Worm (Caenorhabditis elegans) whole organism, L2 larva: ENCODE measurements around the gene dnbp-1.

Experiments used
- C34F6.9 ChIP-seq: fragments of 150-350 bp; optimal IDR thresholded peaks from 2 replicates; lab custom pipeline; 2014; ENCODE audit warnings: missing biosample characterization, missing genetic modification characterization
- F13H6.1 ChIP-seq: sonication (generic microtip); optimal IDR thresholded peaks from 2 replicates; lab custom pipeline; 2016; ENCODE audit warnings: missing genetic modification characterization, missing compliant biosample characterization
- R02D3.7 ChIP-seq: fragments of 150-350 bp; optimal IDR thresholded peaks from 2 replicates; lab custom pipeline; 2014; ENCODE audit warnings: missing biosample characterization, missing genetic modification characterization
- Y55F3AM.14 ChIP-seq: fragments of 200-800 bp; sonication (Bioruptor generic); optimal IDR thresholded peaks from 2 replicates; lab custom pipeline; 2018; ENCODE audit warnings: mild to moderate bottlenecking, missing genetic modification characterization, missing compliant biosample characterization
- ZK546.5 ChIP-seq: sonication (generic microtip); optimal IDR thresholded peaks from 2 replicates; lab custom pipeline; 2017; ENCODE audit warnings: missing biosample characterization, missing genetic modification characterization
- aly-2 ChIP-seq: fragments of 150-350 bp; optimal IDR thresholded peaks from 2 replicates; lab custom pipeline; 2014; ENCODE audit warnings: missing biosample characterization, missing genetic modification characterization
- ama-1 ChIP-seq: fragments of 150-350 bp; optimal IDR thresholded peaks from 2 replicates; lab custom pipeline; 2018; ENCODE audit warnings: inconsistent platforms
- blmp-1 ChIP-seq: sonication (generic microtip); optimal IDR thresholded peaks from 2 replicates; lab custom pipeline; 2017; ENCODE audit warnings: missing genetic modification characterization, mild to moderate bottlenecking, missing compliant biosample characterization, antibody characterized with exemption, moderate library complexity; ENCODE audit not compliant: insufficient read depth
- ceh-16 ChIP-seq: fragments of 150-350 bp; optimal IDR thresholded peaks from 2 replicates; lab custom pipeline; 2014; ENCODE audit warnings: missing biosample characterization, missing genetic modification characterization
- ceh-82 ChIP-seq: fragments of 150-350 bp; optimal IDR thresholded peaks from 2 replicates; lab custom pipeline; 2014; ENCODE audit warnings: missing biosample characterization, missing genetic modification characterization
- crh-2 ChIP-seq: sonication (generic microtip); optimal IDR thresholded peaks from 2 replicates; lab custom pipeline; 2017; ENCODE audit warnings: missing biosample characterization, missing genetic modification characterization
- dmd-4 ChIP-seq: sonication (generic microtip); optimal IDR thresholded peaks from 2 replicates; lab custom pipeline; 2017; ENCODE audit warnings: missing biosample characterization, missing genetic modification characterization
- egl-27 ChIP-seq: sonication (generic microtip); optimal IDR thresholded peaks from 3 replicates; lab custom pipeline; 2017; ENCODE audit warnings: missing biosample characterization, missing genetic modification reagents, missing genetic modification characterization
- elt-1 ChIP-seq: fragments of 150-350 bp; optimal IDR thresholded peaks from 2 replicates; lab custom pipeline; 2014; ENCODE audit warnings: missing biosample characterization, missing genetic modification characterization
- elt-3 ChIP-seq: sonication (generic microtip); optimal IDR thresholded peaks from 2 replicates; lab custom pipeline; 2017; ENCODE audit warnings: missing biosample characterization, missing genetic modification characterization
- fos-1 ChIP-seq: fragments of 150-350 bp; optimal IDR thresholded peaks from 2 replicates; lab custom pipeline; 2014; ENCODE audit warnings: missing biosample characterization, missing genetic modification characterization
- gmeb-1 ChIP-seq: fragments of 150-350 bp; optimal IDR thresholded peaks from 2 replicates; lab custom pipeline; 2014; ENCODE audit warnings: missing biosample characterization, missing genetic modification characterization
- lin-13 ChIP-seq: fragments of 150-350 bp; optimal IDR thresholded peaks from 2 replicates; lab custom pipeline; 2014; ENCODE audit warnings: missing biosample characterization, missing genetic modification reagents, missing genetic modification characterization
- lin-39 ChIP-seq: fragments of 150-350 bp; optimal IDR thresholded peaks from 2 replicates; lab custom pipeline; 2014; ENCODE audit warnings: missing biosample characterization, missing genetic modification reagents, missing genetic modification characterization
- lsy-2 ChIP-seq, 2 experiments: fragments of 150-350 bp in 1 of 2; sonication (generic microtip) in 1 of 2; optimal IDR thresholded peaks; 2 replicates each; lab custom pipeline; 2014 to 2017; ENCODE audit warnings: missing biosample characterization in 2 of 2, missing genetic modification characterization in 2 of 2
- mab-5 ChIP-seq: fragments of 150-350 bp; optimal IDR thresholded peaks from 2 replicates; lab custom pipeline; 2014; ENCODE audit warnings: missing biosample characterization, missing genetic modification characterization
- mbf-1 ChIP-seq: sonication (generic microtip); optimal IDR thresholded peaks from 2 replicates; lab custom pipeline; 2017; ENCODE audit warnings: missing biosample characterization, missing genetic modification characterization
- mdl-1 ChIP-seq, 2 experiments: fragments of 150-350 bp in 1 of 2; sonication (generic microtip) in 1 of 2; optimal IDR thresholded peaks; 2 replicates each; lab custom pipeline; 2017; ENCODE audit warnings: missing biosample characterization in 2 of 2, missing genetic modification characterization in 2 of 2
- nhr-10 ChIP-seq: sonication (generic microtip); optimal IDR thresholded peaks from 2 replicates; lab custom pipeline; 2017; ENCODE audit warnings: missing biosample characterization, missing genetic modification characterization
- nhr-11 ChIP-seq: fragments of 150-350 bp; optimal IDR thresholded peaks from 2 replicates; lab custom pipeline; 2014; ENCODE audit warnings: missing biosample characterization, missing genetic modification characterization
- nhr-12 ChIP-seq: fragments of 150-350 bp; optimal IDR thresholded peaks from 2 replicates; lab custom pipeline; 2014; ENCODE audit warnings: missing biosample characterization, missing genetic modification characterization
- nhr-129 ChIP-seq: fragments of 150-350 bp; optimal IDR thresholded peaks from 2 replicates; lab custom pipeline; 2014; ENCODE audit warnings: missing biosample characterization, missing genetic modification characterization
- nhr-21 ChIP-seq: fragments of 150-350 bp; optimal IDR thresholded peaks from 2 replicates; lab custom pipeline; 2014; ENCODE audit warnings: missing biosample characterization, missing genetic modification characterization
- nhr-23 ChIP-seq: fragments of 150-350 bp; optimal IDR thresholded peaks from 2 replicates; lab custom pipeline; 2014; ENCODE audit warnings: missing biosample characterization, missing genetic modification reagents, missing genetic modification characterization
- nhr-237 ChIP-seq: fragments of 150-350 bp; optimal IDR thresholded peaks from 2 replicates; lab custom pipeline; 2014; ENCODE audit warnings: missing biosample characterization, missing genetic modification characterization
- nhr-25 ChIP-seq: fragments of 150-350 bp; sonication (generic microtip); optimal IDR thresholded peaks from 3 replicates; lab custom pipeline; 2014; ENCODE audit warnings: missing biosample characterization, missing genetic modification characterization
- nhr-6 ChIP-seq: fragments of 150-350 bp; optimal IDR thresholded peaks from 2 replicates; lab custom pipeline; 2014; ENCODE audit warnings: missing biosample characterization, missing genetic modification characterization
- nhr-77 ChIP-seq: fragments of 150-350 bp; optimal IDR thresholded peaks from 2 replicates; lab custom pipeline; 2014; ENCODE audit warnings: missing biosample characterization, missing genetic modification characterization
- sem-4 ChIP-seq: fragments of 150-350 bp; optimal IDR thresholded peaks from 2 replicates; lab custom pipeline; 2014; ENCODE audit warnings: missing biosample characterization, missing genetic modification reagents, missing genetic modification characterization
- skn-1 ChIP-seq: sonication (generic microtip); optimal IDR thresholded peaks from 2 replicates; lab custom pipeline; 2017; ENCODE audit warnings: missing biosample characterization, missing genetic modification characterization
- sma-3 ChIP-seq: sonication (generic microtip); optimal IDR thresholded peaks from 2 replicates; lab custom pipeline; 2016; ENCODE audit warnings: missing genetic modification reagents, missing genetic modification characterization, missing compliant biosample characterization
- sma-9 ChIP-seq, 2 experiments: fragments of 150-350 bp in 1 of 2; sonication (generic microtip) in 1 of 2; optimal IDR thresholded peaks; 2 replicates each; lab custom pipeline; 2014 to 2016; ENCODE audit warnings: missing genetic modification characterization in 2 of 2, mild to moderate bottlenecking in 1 of 2, missing biosample characterization in 1 of 2, missing compliant biosample characterization in 1 of 2, missing genetic modification reagents in 1 of 2, moderate library complexity in 1 of 2
- unc-39 ChIP-seq: fragments of 150-350 bp; optimal IDR thresholded peaks from 2 replicates; lab custom pipeline; 2014; ENCODE audit warnings: missing biosample characterization, missing genetic modification characterization
- unc-55 ChIP-seq: fragments of 150-350 bp; sonication (generic microtip); optimal IDR thresholded peaks from 3 replicates; lab custom pipeline; 2014; ENCODE audit warnings: missing biosample characterization, missing genetic modification reagents, missing genetic modification characterization
- unc-62 ChIP-seq: fragments of 150-350 bp; optimal IDR thresholded peaks from 2 replicates; lab custom pipeline; 2014; ENCODE audit warnings: missing biosample characterization, missing genetic modification reagents, missing genetic modification characterization
- ztf-1 ChIP-seq: fragments of 200-800 bp; sonication (Bioruptor generic); conservative IDR thresholded peaks from 2 replicates; pipeline ENCODE4 v1.3.6; 2022; ENCODE audit warnings: missing genetic modification characterization, missing compliant biosample characterization
- ztf-11 ChIP-seq: sonication (generic microtip); optimal IDR thresholded peaks from 2 replicates; lab custom pipeline; 2017; ENCODE audit warnings: missing biosample characterization, missing genetic modification characterization
- ztf-4 ChIP-seq: fragments of 150-350 bp; optimal IDR thresholded peaks from 2 replicates; lab custom pipeline; 2014; ENCODE audit warnings: missing biosample characterization, missing genetic modification characterization

Gene dnbp-1

ce11 chrIV:13934086-13934485 is 45.6 kb downstream of the dnbp-1 start, which contains the start of gene Y37A1A.4:
Gene Y37A1A.4, plus strand, starts transcription at chrIV:13934386.
- no peak for TF ChIP-seq crh-2 (tag; lab: Kevin White, UChicago)
- no peak for TF ChIP-seq nhr-12
- no peak for TF ChIP-seq sma-3 (GFP tag; lab: Kevin White, UChicago)
- no peak for TF ChIP-seq sem-4 (tag; lab: Kevin White, UChicago)
- TF ChIP-seq nhr-11 (tag; lab: Kevin White, UChicago): no peak
- TF ChIP-seq F13H6.1 (tag; lab: Kevin White, UChicago): no peak
- no peak for TF ChIP-seq nhr-237 (tag; lab: Kevin White, UChicago)
- no peak for TF ChIP-seq unc-55
- TF ChIP-seq fos-1: no peak
- no peak for TF ChIP-seq ztf-11 (tag; lab: Kevin White, UChicago)
- TF ChIP-seq nhr-6 (tag; lab: Kevin White, UChicago): no peak
- TF ChIP-seq C34F6.9: no peak
- TF ChIP-seq mbf-1: no peak
- no peak for TF ChIP-seq lin-13 (GFP tag; lab: Kevin White, UChicago)
- no peak for TF ChIP-seq R02D3.7
- TF ChIP-seq, all 48 proteins: peak for 0

- TF ChIP-seq ZK546.5: no peak
- TF ChIP-seq elt-1: no peak
- no peak for TF ChIP-seq lin-39 (tag; lab: Kevin White, UChicago)
- TF ChIP-seq fos-1: no peak
- no peak for TF ChIP-seq ceh-82 (tag; lab: Kevin White, UChicago)
- TF ChIP-seq lsy-2 (tag; optimal IDR thresholded peaks at IDR 0.05; lab: Kevin White, UChicago): no peak
- no peak for TF ChIP-seq egl-27 (tag; lab: Kevin White, UChicago)
- no peak for TF ChIP-seq Y55F3AM.14
- TF ChIP-seq unc-62 (GFP tag; lab: Kevin White, UChicago): no peak
- no peak for TF ChIP-seq mdl-1 (tag; optimal IDR thresholded peaks at IDR 0.05; lab: Kevin White, UChicago)
- no peak for TF ChIP-seq nhr-11 (tag; lab: Kevin White, UChicago)
- TF ChIP-seq aly-2 (tag; lab: Kevin White, UChicago): no peak
- TF ChIP-seq ztf-1: no peak
- no peak for TF ChIP-seq F13H6.1 (tag; lab: Kevin White, UChicago)
Observed at ce11 chrIV:13927641-13928040, 52.0 kb downstream of the dnbp-1 start.

ce11 chrIV:13919207-13919759 is 60.4 kb downstream of the dnbp-1 start:
- TF ChIP-seq dmd-4: no peak
- TF ChIP-seq fos-1: peak; percentile 100
- TF ChIP-seq crh-2 (tag; lab: Kevin White, UChicago): peak; percentile 95
- TF ChIP-seq nhr-23 (tag; lab: Kevin White, UChicago): no peak
- peak; percentile 82 for TF ChIP-seq nhr-129 (tag; lab: Kevin White, UChicago)
- TF ChIP-seq nhr-11 (tag; lab: Kevin White, UChicago): no peak
- no peak for TF ChIP-seq nhr-12
- peak; percentile 85 for TF ChIP-seq F13H6.1 (tag; lab: Kevin White, UChicago)
- TF ChIP-seq unc-55: no peak
- peak; percentile 59 for TF ChIP-seq Y55F3AM.14
- no peak for TF ChIP-seq mab-5
- no peak for TF ChIP-seq sem-4 (tag; lab: Kevin White, UChicago)
- no peak for TF ChIP-seq ceh-82 (tag; lab: Kevin White, UChicago)
- TF ChIP-seq sma-3 (GFP tag; lab: Kevin White, UChicago): peak; percentile 93
- TF ChIP-seq elt-1: no peak
- no peak for TF ChIP-seq ztf-4 (tag; lab: Kevin White, UChicago)
- no peak for TF ChIP-seq lin-13 (GFP tag; lab: Kevin White, UChicago)
- TF ChIP-seq nhr-21 (tag; lab: Kevin White, UChicago): peak; percentile 88
- TF ChIP-seq unc-62 (GFP tag; lab: Kevin White, UChicago): no peak
- no peak for TF ChIP-seq ama-1 (lab: Kevin White, UChicago)
- peak; percentile 26 to 93 for TF ChIP-seq lsy-2 (tag; optimal IDR thresholded peaks at IDR 0.05; lab: Kevin White, UChicago)
- no peak for TF ChIP-seq unc-39 (tag; lab: Kevin White, UChicago)
- peak; percentile 99 for TF ChIP-seq sma-9 (GFP tag; optimal IDR thresholded peaks at IDR 0.05; lab: Kevin White, UChicago)
- no peak for TF ChIP-seq sma-9 (tag; optimal IDR thresholded peaks at IDR 0.05; lab: Kevin White, UChicago)
- TF ChIP-seq nhr-25 (tag; lab: Kevin White, UChicago): peak; percentile 86
- TF ChIP-seq gmeb-1: peak; percentile 79
- TF ChIP-seq elt-3 (tag; lab: Kevin White, UChicago): peak; percentile 73
- no peak for TF ChIP-seq ceh-16 (tag; lab: Kevin White, UChicago)
- TF ChIP-seq nhr-6 (tag; lab: Kevin White, UChicago): peak; percentile 67
- TF ChIP-seq skn-1 (tag; lab: Kevin White, UChicago): peak; percentile 81
- peak in 1 of 2 experiments; percentile 65 for TF ChIP-seq mdl-1 (tag; optimal IDR thresholded peaks at IDR 0.05; lab: Kevin White, UChicago)
- no peak for TF ChIP-seq nhr-77 (tag; lab: Kevin White, UChicago)
- TF ChIP-seq nhr-10 (tag; lab: Kevin White, UChicago): no peak
- TF ChIP-seq aly-2 (tag; lab: Kevin White, UChicago): no peak
- TF ChIP-seq egl-27 (tag; lab: Kevin White, UChicago): peak; percentile 97
- peak; percentile 75 for TF ChIP-seq blmp-1
- TF ChIP-seq R02D3.7: no peak
- no peak for TF ChIP-seq mbf-1
